Fruit fly (Drosophila melanogaster): ENCODE results near the gene obst-B.

The obst-B gene

dm6 chr2L:9989846-9990506 is 42.5 kb upstream of the obst-B start:
- TF ChIP-seq Snoo (tag; optimal IDR thresholded peaks at IDR 0.05) (peak; percentile 47), CG14655 (GFP tag; optimal IDR thresholded peaks at IDR 0.05) (no peak), Ets98B (GFP tag; IDR thresholded peaks at IDR 0.05) (no peak), Pif1A (GFP tag; optimal IDR thresholded peaks at IDR 0.05) (peak; percentile 20), CG9948 (tag; optimal IDR thresholded peaks at IDR 0.05) (peak; percentile 32), EcR (GFP tag; optimal IDR thresholded peaks at IDR 0.05) (no peak), Pif1B (GFP tag; optimal IDR thresholded peaks at IDR 0.05) (no peak), CG8159 (tag; optimal IDR thresholded peaks at IDR 0.05) (peak; percentile 65), fd96Ca (GFP tag; IDR thresholded peaks at IDR 0.05) (no peak), D1 (tag; optimal IDR thresholded peaks at IDR 0.05) (no peak), CG13204 (GFP tag; optimal IDR thresholded peaks at IDR 0.05) (no peak), CG4496 (GFP tag; IDR thresholded peaks at IDR 0.05) (no peak), CG32121 (GFP tag; IDR thresholded peaks at IDR 0.05) (no peak), CG15710 (tag; optimal IDR thresholded peaks at IDR 0.05) (peak; percentile 25), CG8301 (tag; optimal IDR thresholded peaks at IDR 0.05) (no peak), rn (GFP tag; IDR thresholded peaks at IDR 0.05) (no peak), CG34367 (tag; optimal IDR thresholded peaks at IDR 0.05) (peak; percentile 9), gl (tag; optimal IDR thresholded peaks at IDR 0.05) (no peak), CG17806 (tag; optimal IDR thresholded peaks at IDR 0.05) (peak; percentile 48), CG10348 (GFP tag; IDR thresholded peaks at IDR 0.05) (no peak), CG12605 (GFP tag; IDR thresholded peaks at IDR 0.05) (no peak)

dm6 chr2L:9994382-9994781 is 38.1 kb upstream of the obst-B start:
- TF ChIP-seq CG34367 (tag; optimal IDR thresholded peaks at IDR 0.05), result no peak
- TF ChIP-seq Pif1A (GFP tag; optimal IDR thresholded peaks at IDR 0.05), result no peak
- TF ChIP-seq CG8301 (tag; optimal IDR thresholded peaks at IDR 0.05), result no peak
- TF ChIP-seq gl (tag; optimal IDR thresholded peaks at IDR 0.05), result no peak
- TF ChIP-seq Snoo (tag; optimal IDR thresholded peaks at IDR 0.05), result no peak

- TF ChIP-seq CG13204 (GFP tag; optimal IDR thresholded peaks at IDR 0.05) (no peak), CG12605 (GFP tag; IDR thresholded peaks at IDR 0.05) (no peak), gl (tag; optimal IDR thresholded peaks at IDR 0.05) (no peak), CG4496 (GFP tag; IDR thresholded peaks at IDR 0.05) (no peak), CG32121 (GFP tag; IDR thresholded peaks at IDR 0.05) (no peak), D1 (tag; optimal IDR thresholded peaks at IDR 0.05) (no peak), Ets98B (GFP tag; IDR thresholded peaks at IDR 0.05) (no peak), fd96Ca (GFP tag; IDR thresholded peaks at IDR 0.05) (no peak), Pif1B (GFP tag; optimal IDR thresholded peaks at IDR 0.05) (no peak), CG8159 (tag; optimal IDR thresholded peaks at IDR 0.05) (no peak), EcR (GFP tag; optimal IDR thresholded peaks at IDR 0.05) (no peak), Pif1A (GFP tag; optimal IDR thresholded peaks at IDR 0.05) (no peak)
Measured at dm6 chr2L:9996553-9996952, 35.9 kb upstream of the obst-B start.

dm6 chr2L:10002408-10003358 is 29.8 kb upstream of the obst-B start, which contains the start of the genes CG31875 and SoYb:
CG31875 (minus strand) TSS chr2L:10002736.
SoYb (minus strand) TSS chr2L:10002736.
- TF ChIP-seq CG9948 (tag; optimal IDR thresholded peaks at IDR 0.05) (no peak), CG34367 (tag; optimal IDR thresholded peaks at IDR 0.05) (no peak), D1 (tag; optimal IDR thresholded peaks at IDR 0.05) (no peak), CG15710 (tag; optimal IDR thresholded peaks at IDR 0.05) (no peak), CG14655 (GFP tag; optimal IDR thresholded peaks at IDR 0.05) (no peak), rn (GFP tag; IDR thresholded peaks at IDR 0.05) (no peak), CG32121 (GFP tag; IDR thresholded peaks at IDR 0.05) (no peak), CG8301 (tag; optimal IDR thresholded peaks at IDR 0.05) (no peak), CG10348 (GFP tag; IDR thresholded peaks at IDR 0.05) (no peak), fd96Ca (GFP tag; IDR thresholded peaks at IDR 0.05) (no peak), CG13204 (GFP tag; optimal IDR thresholded peaks at IDR 0.05) (no peak), EcR (GFP tag; optimal IDR thresholded peaks at IDR 0.05) (no peak)

- TF ChIP-seq Pif1B (GFP tag; optimal IDR thresholded peaks at IDR 0.05) (peak; percentile 2), Pif1A (GFP tag; optimal IDR thresholded peaks at IDR 0.05) (peak; percentile 42), CG12605 (GFP tag; IDR thresholded peaks at IDR 0.05) (peak; percentile 33), CG13204 (GFP tag; optimal IDR thresholded peaks at IDR 0.05) (no peak), CG17806 (tag; optimal IDR thresholded peaks at IDR 0.05) (peak; percentile 32), rn (GFP tag; IDR thresholded peaks at IDR 0.05) (no peak), Snoo (tag; optimal IDR thresholded peaks at IDR 0.05) (peak; percentile 45), CG4496 (GFP tag; IDR thresholded peaks at IDR 0.05) (peak; percentile 88), CG15710 (tag; optimal IDR thresholded peaks at IDR 0.05) (peak; percentile 38), gl (tag; optimal IDR thresholded peaks at IDR 0.05) (no peak), CG8301 (tag; optimal IDR thresholded peaks at IDR 0.05) (no peak), CG32121 (GFP tag; IDR thresholded peaks at IDR 0.05) (no peak), CG10348 (GFP tag; IDR thresholded peaks at IDR 0.05) (no peak), EcR (GFP tag; optimal IDR thresholded peaks at IDR 0.05) (no peak), CG9948 (tag; optimal IDR thresholded peaks at IDR 0.05) (no peak), CG8159 (tag; optimal IDR thresholded peaks at IDR 0.05) (peak; percentile 30), fd96Ca (GFP tag; IDR thresholded peaks at IDR 0.05) (peak; percentile 61; the same call in 1 of the 3 replicates), CG34367 (tag; optimal IDR thresholded peaks at IDR 0.05) (peak; percentile 11), D1 (tag; optimal IDR thresholded peaks at IDR 0.05) (peak; percentile 37), Ets98B (GFP tag; IDR thresholded peaks at IDR 0.05) (no peak; the same call in 1 of the 2 replicates), CG14655 (GFP tag; optimal IDR thresholded peaks at IDR 0.05) (peak; percentile 42)
Measured at dm6 chr2L:10003593-10003992, 28.9 kb upstream of the obst-B start, which contains the start of gene Ndf. Ndf (plus strand) TSS chr2L:10003832.
